Worm (Caenorhabditis elegans) whole organism, midembryonic: ENCODE data around the gene col-88.

Source experiments
- klf-2 ChIP-seq: fragments of 200-800 bp; sonication (Bioruptor generic); conservative IDR thresholded peaks from 2 replicates; pipeline ENCODE4 v1.3.6; 2022; ENCODE audit warnings: missing genetic modification reagents, missing genetic modification characterization, missing compliant biosample characterization
- med-1 ChIP-seq: sonication (generic microtip); optimal IDR thresholded peaks from 2 replicates; lab custom pipeline; 2017; ENCODE audit warnings: missing genetic modification characterization, mild to moderate bottlenecking, missing compliant biosample characterization, antibody characterized with exemption, missing genetic modification reagents; ENCODE audit not compliant: insufficient read depth
- ztf-23 ChIP-seq: fragments of 200-800 bp; sonication (Bioruptor generic); IDR thresholded peaks from 2 replicates; pipeline ENCODE4 v1.3.6; 2022; ENCODE audit warnings: missing genetic modification reagents, missing genetic modification characterization, missing compliant biosample characterization
- ztf-29 ChIP-seq: fragments of 200-800 bp; sonication (Bioruptor generic); IDR thresholded peaks from 2 replicates; pipeline ENCODE4 v1.3.6; 2022; ENCODE audit warnings: missing genetic modification reagents, missing genetic modification characterization, missing compliant biosample characterization

ce11 chrIII:14671-15070 lies 26.2 kb upstream of the col-88 start, which contains the start of gene nhr-80:
- TF ChIP-seq klf-2 (GFP tag; lab: Robert Waterston, UW) (no peak), ztf-23 (no peak), med-1 (GFP tag; lab: Kevin White, UChicago) (no peak), ztf-29 (no peak)
